Worm (Caenorhabditis elegans) whole organism, L2 larva: ENCODE data around the gene T16H12.9.

ENCODE experiments used
- ceh-16 ChIP-seq: fragments of 150-350 bp; optimal IDR thresholded peaks from 2 replicates; lab custom pipeline; 2014; ENCODE audit warnings: missing biosample characterization, missing genetic modification characterization
- crh-2 ChIP-seq: sonication (generic microtip); optimal IDR thresholded peaks from 2 replicates; lab custom pipeline; 2017; ENCODE audit warnings: missing biosample characterization, missing genetic modification characterization
- lin-39 ChIP-seq: fragments of 150-350 bp; optimal IDR thresholded peaks from 2 replicates; lab custom pipeline; 2014; ENCODE audit warnings: missing biosample characterization, missing genetic modification reagents, missing genetic modification characterization
- nhr-10 ChIP-seq: sonication (generic microtip); optimal IDR thresholded peaks from 2 replicates; lab custom pipeline; 2017; ENCODE audit warnings: missing biosample characterization, missing genetic modification characterization
- nhr-77 ChIP-seq: fragments of 150-350 bp; optimal IDR thresholded peaks from 2 replicates; lab custom pipeline; 2014; ENCODE audit warnings: missing biosample characterization, missing genetic modification characterization
- snpc-4 ChIP-seq: fragments of 150-350 bp; optimal IDR thresholded peaks from 2 replicates; lab custom pipeline; 2014; ENCODE audit warnings: missing biosample characterization, missing genetic modification characterization
- unc-55 ChIP-seq: fragments of 150-350 bp; sonication (generic microtip); optimal IDR thresholded peaks from 3 replicates; lab custom pipeline; 2014; ENCODE audit warnings: missing biosample characterization, missing genetic modification reagents, missing genetic modification characterization
- ztf-11 ChIP-seq: sonication (generic microtip); optimal IDR thresholded peaks from 2 replicates; lab custom pipeline; 2017; ENCODE audit warnings: missing biosample characterization, missing genetic modification characterization

ce11 chrIII:10152495-10152894 lies 43.4 kb downstream of the T16H12.9 start, which contains the start of gene nac-3:
- TF ChIP-seq nhr-77 (no peak), lin-39 (no peak), nhr-10 (tag; lab: Kevin White, UChicago) (no peak), snpc-4 (tag; lab: Kevin White, UChicago) (no peak), ztf-11 (no peak), crh-2 (tag; lab: Kevin White, UChicago) (no peak), ceh-16 (no peak), unc-55 (GFP tag; lab: Kevin White, UChicago) (no peak)
